5 worm cellular contexts compared by ENCODE assay signal in the genomic region with DNA sequence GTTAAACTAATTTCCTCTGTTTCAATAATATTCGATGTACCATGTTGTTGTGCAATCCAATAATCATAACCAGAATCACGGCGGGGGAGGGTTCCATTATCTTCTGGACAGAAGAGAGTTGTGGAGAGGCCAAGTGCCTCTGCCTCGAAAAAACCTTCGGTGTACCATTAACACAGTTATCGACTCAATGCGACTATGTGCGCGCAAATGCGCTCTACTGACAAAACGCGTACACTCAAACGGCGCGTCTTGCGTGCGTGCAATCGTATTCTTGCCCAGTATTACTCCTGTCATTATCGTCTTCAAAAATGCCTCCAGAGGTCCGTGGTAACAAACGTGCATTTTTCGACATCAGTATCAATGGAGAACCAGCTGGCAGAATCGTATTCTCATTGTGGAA.
TF ChIP-seq lines count a peak whose summit lies in the region.

cyn-8 (plus strand) TSS at position 217 of the 400 bp plus-strand sequence.

TF ChIP-seq in whole organism, L1 larva, 84 proteins besides CTCF, POLR2A, EP300 and RAD21 (continues in another document):
- TF ChIP-seq unc-62 (GFP tag; optimal IDR thresholded peaks at IDR 0.05; lab: Kevin White, UChicago): no peak
- TF ChIP-seq lin-15B (tag; optimal IDR thresholded peaks at IDR 0.05; lab: Kevin White, UChicago): no peak
- TF ChIP-seq dpl-1 (GFP tag; optimal IDR thresholded peaks at IDR 0.05; lab: Kevin White, UChicago): peak in 2 of 3 experiments; percentile 33 to 45
- peak in 1 of 2 experiments; percentile 53 for TF ChIP-seq mdl-1 (tag; optimal IDR thresholded peaks at IDR 0.05; lab: Kevin White, UChicago)
- peak; percentile 10 to 76 for TF ChIP-seq lin-35 (GFP tag; optimal IDR thresholded peaks at IDR 0.05; lab: Kevin White, UChicago)
- peak; percentile 14 to 16 for TF ChIP-seq efl-1 (optimal IDR thresholded peaks at IDR 0.05; lab: Kevin White, UChicago)
- peak; percentile 7 to 93 for TF ChIP-seq efl-1 (GFP tag; optimal IDR thresholded peaks at IDR 0.05 in 1 of 2; lab: Kevin White, UChicago)
- no peak for TF ChIP-seq nhr-76 (tag; optimal IDR thresholded peaks at IDR 0.05; lab: Kevin White, UChicago)
- peak; percentile 24 for TF ChIP-seq mep-1 (tag; optimal IDR thresholded peaks at IDR 0.05; lab: Kevin White, UChicago)
- no peak for TF ChIP-seq lin-39 (tag; optimal IDR thresholded peaks at IDR 0.05; lab: Kevin White, UChicago)
- peak; percentile 15 for TF ChIP-seq nhr-47 (tag; optimal IDR thresholded peaks at IDR 0.05; lab: Kevin White, UChicago)
- no peak for TF ChIP-seq mef-2 (tag; optimal IDR thresholded peaks at IDR 0.05; lab: Kevin White, UChicago)
- peak; percentile 15 for TF ChIP-seq nhr-20 (tag; optimal IDR thresholded peaks at IDR 0.05; lab: Kevin White, UChicago)
- TF ChIP-seq unc-130 (tag; optimal IDR thresholded peaks at IDR 0.05; lab: Kevin White, UChicago): peak; percentile 40
- TF ChIP-seq efl-3 (GFP tag; optimal IDR thresholded peaks at IDR 0.05; lab: Kevin White, UChicago): no peak
- peak; percentile 68 for TF ChIP-seq nhr-85 (tag; lab: Kevin White, UChicago)
- TF ChIP-seq C16A3.4 (tag; optimal IDR thresholded peaks at IDR 0.05; lab: Kevin White, UChicago): peak; percentile 15

TF ChIP-seq in whole organism, L3 larva, 47 proteins besides CTCF, POLR2A, EP300 and RAD21 (continues in another document):
- peak; percentile 84 for TF ChIP-seq lin-39 (tag; optimal IDR thresholded peaks at IDR 0.05; lab: Kevin White, UChicago)
- peak; percentile 40 for TF ChIP-seq elt-2 (tag; optimal IDR thresholded peaks at IDR 0.05; lab: Kevin White, UChicago)
- peak; percentile 69 for TF ChIP-seq hmg-11 (tag; optimal IDR thresholded peaks at IDR 0.05; lab: Kevin White, UChicago)
- TF ChIP-seq R02D3.7 (tag; optimal IDR thresholded peaks at IDR 0.05; lab: Kevin White, UChicago): no peak
- no peak for TF ChIP-seq pqm-1 (tag; optimal IDR thresholded peaks at IDR 0.05; lab: Kevin White, UChicago)
- no peak for TF ChIP-seq nhr-11 (tag; optimal IDR thresholded peaks at IDR 0.05; lab: Kevin White, UChicago)
- peak; percentile 50 for TF ChIP-seq lin-15B (tag; optimal IDR thresholded peaks at IDR 0.05; lab: Kevin White, UChicago)
- TF ChIP-seq zag-1 (tag; optimal IDR thresholded peaks at IDR 0.05; lab: Kevin White, UChicago): no peak
- no peak for TF ChIP-seq unc-62 (GFP tag; optimal IDR thresholded peaks at IDR 0.05; lab: Kevin White, UChicago)
- no peak for TF ChIP-seq nhr-76 (tag; optimal IDR thresholded peaks at IDR 0.05; lab: Kevin White, UChicago)
- TF ChIP-seq lsy-12 (tag; optimal IDR thresholded peaks at IDR 0.05; lab: Kevin White, UChicago): no peak
- peak; percentile 24 for TF ChIP-seq egl-5 (tag; optimal IDR thresholded peaks at IDR 0.05; lab: Kevin White, UChicago)
- TF ChIP-seq nhr-67 (tag; optimal IDR thresholded peaks at IDR 0.05; lab: Kevin White, UChicago): no peak
- TF ChIP-seq ceh-9 (tag; optimal IDR thresholded peaks at IDR 0.05; lab: Kevin White, UChicago): no peak
- no peak for TF ChIP-seq nhr-77 (tag; optimal IDR thresholded peaks at IDR 0.05; lab: Kevin White, UChicago)
- no peak for TF ChIP-seq nhr-12 (tag; optimal IDR thresholded peaks at IDR 0.05; lab: Kevin White, UChicago)
- TF ChIP-seq eor-1 (tag; optimal IDR thresholded peaks at IDR 0.05; lab: Kevin White, UChicago): no peak
- no peak for TF ChIP-seq snpc-4 (tag; optimal IDR thresholded peaks at IDR 0.05; lab: Kevin White, UChicago)
- TF ChIP-seq skn-1 (tag; optimal IDR thresholded peaks at IDR 0.05; lab: Kevin White, UChicago): no peak

TF ChIP-seq in whole organism, early embryonic, 17 proteins besides CTCF, POLR2A, EP300 and RAD21:
- TF ChIP-seq hmg-4 (GFP tag; optimal IDR thresholded peaks at IDR 0.05; lab: Kevin White, UChicago) (peak; percentile 58), F13C5.2 (tag; optimal IDR thresholded peaks at IDR 0.05; lab: Kevin White, UChicago) (no peak), ets-7 (tag; optimal IDR thresholded peaks at IDR 0.05; lab: Kevin White, UChicago) (no peak), flt-1 (GFP tag; IDR thresholded peaks at IDR 0.05; lab: Robert Waterston, UW) (peak; percentile 42; the same call in 1 of the 2 replicates), tra-4 (tag; optimal IDR thresholded peaks at IDR 0.05; lab: Kevin White, UChicago) (no peak)

TF ChIP-seq in whole organism, midembryonic, 9 proteins besides CTCF, POLR2A, EP300 and RAD21:
- TF ChIP-seq tab-1 (GFP tag; IDR thresholded peaks at IDR 0.05; lab: Robert Waterston, UW) (0 out of 2 replicates have a peak, but pooled peaks have one; percentile 32), ztf-23 (GFP tag; IDR thresholded peaks at IDR 0.05; lab: Robert Waterston, UW) (no peak)

TF ChIP-seq in whole organism, young adult, 124 proteins besides CTCF, POLR2A, EP300 and RAD21:
- no peak for TF ChIP-seq egrh-3 (GFP tag; IDR thresholded peaks at IDR 0.05; lab: Robert Waterston, UW)
- TF ChIP-seq lin-54 (GFP tag; optimal IDR thresholded peaks at IDR 0.05; lab: Kevin White, UChicago): no peak
- no peak for TF ChIP-seq hlh-12 (tag; optimal IDR thresholded peaks at IDR 0.05; lab: Kevin White, UChicago)
- TF ChIP-seq nhr-179 (tag; optimal IDR thresholded peaks at IDR 0.05; lab: Kevin White, UChicago): no peak
- no peak for TF ChIP-seq B0019.2 (GFP tag; conservative IDR thresholded peaks at IDR 0.05; lab: Robert Waterston, UW)
- no peak for TF ChIP-seq F10E7.11 (tag; optimal IDR thresholded peaks at IDR 0.05; lab: Kevin White, UChicago)
- TF ChIP-seq dpl-1 (GFP tag; optimal IDR thresholded peaks at IDR 0.05; lab: Kevin White, UChicago): no peak
- TF ChIP-seq madf-6 (GFP tag; IDR thresholded peaks at IDR 0.05; lab: Robert Waterston, UW): no peak
- no peak for TF ChIP-seq hrde-1 (tag; optimal IDR thresholded peaks at IDR 0.05; lab: Kevin White, UChicago; ENCODE audit: borderline replicate concordance)
- TF ChIP-seq let-607 (tag; optimal IDR thresholded peaks at IDR 0.05; lab: Kevin White, UChicago): no peak
- 0 out of 2 replicates have a peak, but pooled peaks have one; percentile 28 for TF ChIP-seq dox-1 (GFP tag; IDR thresholded peaks at IDR 0.05; lab: Robert Waterston, UW)
- TF ChIP-seq let-526 (GFP tag; IDR thresholded peaks at IDR 0.05; lab: Robert Waterston, UW): 0 out of 2 replicates have a peak, but pooled peaks have one; percentile 8
- peak; percentile 21; the same call in 1 of the 2 replicates for TF ChIP-seq hmg-1.2 (GFP tag; IDR thresholded peaks at IDR 0.05; lab: Robert Waterston, UW)
- TF ChIP-seq unc-130 (GFP tag; optimal IDR thresholded peaks at IDR 0.05; lab: Kevin White, UChicago): no peak
- TF ChIP-seq mcd-1 (GFP tag; IDR thresholded peaks at IDR 0.05; lab: Robert Waterston, UW): peak; percentile 91
- peak; percentile 40 for TF ChIP-seq nhr-80 (tag; optimal IDR thresholded peaks at IDR 0.05; lab: Kevin White, UChicago)
- TF ChIP-seq tbp1 (GFP tag; optimal IDR thresholded peaks at IDR 0.05; lab: Kevin White, UChicago): peak; percentile 19
- no peak for TF ChIP-seq aptf-3 (GFP tag; IDR thresholded peaks at IDR 0.05; lab: Robert Waterston, UW)
- no peak for TF ChIP-seq somi-1 (GFP tag; optimal IDR thresholded peaks at IDR 0.05; lab: Kevin White, UChicago)

Comparison
In these comparisons a context has a peak if more than half of its experiments do, and no peak if none do; other contexts are left out.
1. Of the 8 proteins assayed by ChIP-seq in both whole organism, young adult and whole organism, L1 larva: peak only in whole organism, young adult: none; only in whole organism, L1 larva: dpl-1, efl-1, lin-35, nhr-90 and unc-130; in both: none; in neither: 3.